Worm (Caenorhabditis elegans) whole organism, L2 larva: Measurements from ENCODE around the gene F20D6.9.

Experiments
- Y55F3AM.14 ChIP-seq: fragments of 200-800 bp; sonication (Bioruptor generic); optimal IDR thresholded peaks from 2 replicates; lab custom pipeline; 2018; ENCODE audit warnings: mild to moderate bottlenecking, missing genetic modification characterization, missing compliant biosample characterization
- aly-2 ChIP-seq: fragments of 150-350 bp; optimal IDR thresholded peaks from 2 replicates; lab custom pipeline; 2014; ENCODE audit warnings: missing biosample characterization, missing genetic modification characterization
- ama-1 ChIP-seq: fragments of 150-350 bp; optimal IDR thresholded peaks from 2 replicates; lab custom pipeline; 2018; ENCODE audit warnings: inconsistent platforms
- egl-27 ChIP-seq: sonication (generic microtip); optimal IDR thresholded peaks from 3 replicates; lab custom pipeline; 2017; ENCODE audit warnings: missing biosample characterization, missing genetic modification reagents, missing genetic modification characterization
- nhr-12 ChIP-seq: fragments of 150-350 bp; optimal IDR thresholded peaks from 2 replicates; lab custom pipeline; 2014; ENCODE audit warnings: missing biosample characterization, missing genetic modification characterization

- no peak for TF ChIP-seq Y55F3AM.14 (GFP tag; lab: Kevin White, UChicago)
- TF ChIP-seq aly-2 (tag; lab: Kevin White, UChicago) = no peak
- TF ChIP-seq nhr-12 (tag; lab: Kevin White, UChicago) = no peak
- TF ChIP-seq ama-1 (lab: Kevin White, UChicago) = no peak
- TF ChIP-seq egl-27 = no peak
Measured at ce11 chrV:8143605-8144004, 33.6 kb downstream of the F20D6.9 start, which contains the start of gene D1014.2.
